Worm (Caenorhabditis elegans): ENCODE measurements around the gene M163.5.

DNA sequence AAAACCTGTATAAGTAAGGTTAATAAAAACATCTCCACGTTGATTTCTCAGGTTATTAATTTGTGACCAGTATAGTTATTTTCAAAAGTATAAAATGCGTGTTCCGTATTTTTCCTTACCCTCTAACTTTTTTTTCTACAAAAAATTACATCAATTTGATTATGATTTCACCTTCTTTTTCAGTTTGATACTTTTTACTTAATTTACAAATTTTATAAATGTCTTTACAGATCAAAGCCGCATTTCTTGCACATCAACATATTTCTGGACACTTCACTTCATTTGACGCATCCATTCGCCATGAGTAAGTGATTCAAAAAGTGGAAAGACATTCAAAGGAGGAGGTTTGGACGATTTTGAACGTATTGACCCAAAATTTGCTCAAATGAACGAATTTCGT, 13.4 kb upstream of the M163.5 start, which contains the start of gene Y66C5A.2:
- TF ChIP-seq dao-5 (tag; optimal IDR thresholded peaks at IDR 0.05) (no peak), him-1 (tag; optimal IDR thresholded peaks at IDR 0.05) (no peak), W03F9.2 (tag; optimal IDR thresholded peaks at IDR 0.05) (no peak)

All from whole organism, L4/young adult.